Fruit fly (Drosophila melanogaster) whole organism, embryonic: ENCODE results near the gene Phyhd1.

Source experiments
- Ada2b ChIP-seq: fragments of 200-800 bp; sonication (Bioruptor generic); IDR thresholded peaks from 2 replicates; pipeline ENCODE4 v1.3.6; 2022; ENCODE audit warnings: missing biosample characterization, missing genetic modification characterization
- Atf6 ChIP-seq: fragments of 200-800 bp; sonication (Bioruptor generic); IDR thresholded peaks from 2 replicates; pipeline ENCODE4 v1.3.6; 2022; ENCODE audit warnings: missing biosample characterization, missing genetic modification characterization
- Awh ChIP-seq: fragments of 200-800 bp; sonication (Bioruptor generic); IDR thresholded peaks from 2 replicates; pipeline ENCODE4, ENCODE4 v1.3.6; 2022; ENCODE audit warnings: missing biosample characterization, missing genetic modification characterization
- CG10321 ChIP-seq: fragments of 200-800 bp; sonication (Bioruptor generic); IDR thresholded peaks from 2 replicates; pipeline ENCODE4 v1.3.6; 2022; ENCODE audit warnings: missing biosample characterization, missing genetic modification characterization
- CG10462 ChIP-seq: fragments of 200-800 bp; sonication (Bioruptor generic); optimal IDR thresholded peaks from 2 replicates; lab custom pipeline; 2016; ENCODE audit warnings: missing biosample characterization, missing genetic modification characterization
- CG11093 ChIP-seq: fragments of 200-800 bp; sonication (Bioruptor generic); IDR thresholded peaks from 3 replicates; pipeline ENCODE4 v1.3.6; 2022; ENCODE audit warnings: missing biosample characterization, missing genetic modification characterization
- CG12104 ChIP-seq: fragments of 200-800 bp; sonication (Bioruptor generic); optimal IDR thresholded peaks from 3 replicates; lab custom pipeline; 2016; ENCODE audit warnings: missing biosample characterization, missing genetic modification characterization
- CG12236 ChIP-seq: fragments of 200-800 bp; sonication (Bioruptor generic); optimal IDR thresholded peaks from 2 replicates; lab custom pipeline; 2016; ENCODE audit warnings: missing biosample characterization, missing genetic modification characterization
- CG13123 ChIP-seq: fragments of 200-800 bp; sonication (Bioruptor generic); optimal IDR thresholded peaks from 2 replicates; lab custom pipeline; 2016; ENCODE audit warnings: missing biosample characterization, missing genetic modification characterization
- CG13287 ChIP-seq: fragments of 200-800 bp; sonication (Bioruptor generic); IDR thresholded peaks from 2 replicates; pipeline ENCODE4 v1.3.6; 2022; ENCODE audit warnings: missing biosample characterization, missing genetic modification characterization; ENCODE audit not compliant: partially characterized antibody
- CG14710 ChIP-seq: fragments of 200-800 bp; sonication (Bioruptor generic); optimal IDR thresholded peaks from 3 replicates; lab custom pipeline; 2019; ENCODE audit warnings: missing biosample characterization, mild to moderate bottlenecking, missing genetic modification characterization, moderate library complexity
- CG17186 ChIP-seq: fragments of 200-800 bp; sonication (Bioruptor generic); optimal IDR thresholded peaks from 3 replicates; lab custom pipeline; 2017; ENCODE audit warnings: missing biosample characterization, missing genetic modification reagents, missing genetic modification characterization
- CG2129 ChIP-seq: fragments of 200-800 bp; sonication (Bioruptor generic); IDR thresholded peaks from 2 replicates; pipeline ENCODE4 v1.3.6; 2022; ENCODE audit warnings: missing biosample characterization, missing genetic modification characterization; ENCODE audit not compliant: partially characterized antibody
- CG3726 ChIP-seq: fragments of 200-800 bp; sonication (Bioruptor generic); IDR thresholded peaks from 3 replicates; pipeline ENCODE4, ENCODE4 v1.3.6; 2022; ENCODE audit warnings: missing biosample characterization, missing genetic modification characterization
- CG4424 ChIP-seq: fragments of 200-800 bp; sonication (Bioruptor generic); optimal IDR thresholded peaks from 3 replicates; lab custom pipeline; 2016; ENCODE audit warnings: missing biosample characterization, missing genetic modification characterization
- CG6689 ChIP-seq: fragments of 200-800 bp; sonication (Bioruptor generic); IDR thresholded peaks from 2 replicates; pipeline ENCODE4 v1.3.6; 2022; ENCODE audit warnings: missing biosample characterization, missing genetic modification characterization
- CG6791 ChIP-seq: fragments of 200-800 bp; sonication (Bioruptor generic); IDR thresholded peaks from 3 replicates; pipeline ENCODE4 v1.3.6; 2022; ENCODE audit warnings: missing biosample characterization, missing genetic modification characterization; ENCODE audit not compliant: partially characterized antibody
- CG9215 ChIP-seq: fragments of 200-800 bp; sonication (Bioruptor generic); IDR thresholded peaks from 2 replicates; pipeline ENCODE4 v1.3.6; 2022; ENCODE audit warnings: missing biosample characterization, missing genetic modification characterization
- CG9437 ChIP-seq: fragments of 200-800 bp; sonication (Bioruptor generic); optimal IDR thresholded peaks from 2 replicates; lab custom pipeline; 2018; ENCODE audit warnings: missing biosample characterization, mild to moderate bottlenecking, missing genetic modification characterization
- CG9876 ChIP-seq: fragments of 200-800 bp; sonication (Bioruptor generic); optimal IDR thresholded peaks from 2 replicates; lab custom pipeline; 2016; ENCODE audit warnings: missing biosample characterization, missing genetic modification characterization
- Camta ChIP-seq: fragments of 200-800 bp; sonication (Bioruptor generic); optimal IDR thresholded peaks from 2 replicates; lab custom pipeline; 2016; ENCODE audit warnings: missing biosample characterization, missing genetic modification characterization
- D19A ChIP-seq: fragments of 200-800 bp; optimal IDR thresholded peaks from 3 replicates; lab custom pipeline; 2019; ENCODE audit warnings: missing biosample characterization, mild to moderate bottlenecking, missing genetic modification characterization, moderate library complexity
- D19B ChIP-seq: fragments of 200-800 bp; sonication (Bioruptor generic); optimal IDR thresholded peaks from 2 replicates; lab custom pipeline; 2017; ENCODE audit warnings: missing biosample characterization, mild to moderate bottlenecking, missing genetic modification characterization
- Ets65A ChIP-seq: fragments of 200-800 bp; sonication (Bioruptor generic); peaks from one replicate; lab custom pipeline; 2016; ENCODE audit warnings: missing biosample characterization, missing genetic modification characterization
- H2.0 ChIP-seq: fragments of 200-800 bp; sonication (Bioruptor generic); IDR thresholded peaks from 2 replicates; pipeline ENCODE4 v1.3.6; 2022; ENCODE audit warnings: missing biosample characterization, missing genetic modification characterization
- HLH3B ChIP-seq: fragments of 200-800 bp; sonication (Bioruptor generic); IDR thresholded peaks from 2 replicates; pipeline ENCODE4 v1.3.6; 2022; ENCODE audit warnings: missing biosample characterization, missing genetic modification characterization
- Med ChIP-seq: fragments of 200-800 bp; sonication (Bioruptor generic); peaks from one replicate; lab custom pipeline; 2016; ENCODE audit warnings: missing biosample characterization, missing genetic modification characterization, mild to moderate bottlenecking, inconsistent platforms, moderate library complexity
- Nf-YA ChIP-seq: fragments of 200-800 bp; sonication (Bioruptor generic); IDR thresholded peaks from 2 replicates; pipeline ENCODE4 v1.3.6; 2022; ENCODE audit warnings: missing biosample characterization, missing genetic modification characterization
- Nf-YC ChIP-seq: fragments of 200-800 bp; optimal IDR thresholded peaks from 3 replicates; lab custom pipeline; 2019; ENCODE audit warnings: missing biosample characterization, mild to moderate bottlenecking, missing genetic modification characterization, moderate library complexity
- Ptx1 ChIP-seq: fragments of 200-800 bp; sonication (Bioruptor generic); IDR thresholded peaks from 2 replicates; pipeline ENCODE4 v1.3.6; 2022; ENCODE audit warnings: missing biosample characterization, missing genetic modification characterization
- TFAM ChIP-seq: fragments of 200-800 bp; sonication (Bioruptor generic); optimal IDR thresholded peaks from 2 replicates; lab custom pipeline; 2017; ENCODE audit warnings: missing biosample characterization, missing genetic modification characterization, inconsistent platforms
- Trl ChIP-seq, 3 experiments: fragments of >200 bp in 2 of 3; fragments of 200-800 bp in 1 of 3; sonication (Bioruptor generic) in 1 of 3; optimal IDR thresholded peaks; 2 replicates in 1 of 3; 3 replicates in 2 of 3; lab custom pipeline; 2016 to 2017; ENCODE audit warnings: missing biosample characterization in 1 of 3, missing genetic modification characterization in 1 of 3
- Vsx1 ChIP-seq: fragments of 200-800 bp; sonication (Bioruptor generic); optimal IDR thresholded peaks from 2 replicates; lab custom pipeline; 2017; ENCODE audit warnings: missing biosample characterization, mild to moderate bottlenecking, missing genetic modification characterization, missing genetic modification reagents
- amos ChIP-seq: fragments of 200-800 bp; sonication (Bioruptor generic); IDR thresholded peaks from 2 replicates; pipeline ENCODE4 v1.3.6; 2022; ENCODE audit warnings: missing biosample characterization, missing genetic modification characterization; ENCODE audit not compliant: partially characterized antibody
- ap ChIP-seq: fragments of 200-800 bp; sonication (Bioruptor generic); IDR thresholded peaks from 2 replicates; pipeline ENCODE4 v1.3.6; 2022; ENCODE audit warnings: missing biosample characterization, missing genetic modification characterization
- da ChIP-seq: fragments of 200-800 bp; sonication (Bioruptor generic); optimal IDR thresholded peaks from 2 replicates; lab custom pipeline; 2016; ENCODE audit warnings: missing biosample characterization, missing genetic modification characterization
- dimm ChIP-seq: fragments of 200-800 bp; sonication (Bioruptor generic); IDR thresholded peaks from 2 replicates; pipeline ENCODE4 v1.3.6; 2022; ENCODE audit warnings: missing biosample characterization, missing genetic modification characterization
- dpn ChIP-seq, 2 experiments: fragments of 200-800 bp; sonication (Bioruptor generic); optimal IDR thresholded peaks; 3 replicates each; lab custom pipeline; 2016; ENCODE audit warnings: missing biosample characterization in 2 of 2, missing genetic modification characterization in 2 of 2
- dysf ChIP-seq: fragments of 200-800 bp; sonication (Bioruptor generic); IDR thresholded peaks from 3 replicates; pipeline ENCODE4 v1.3.6; 2022; ENCODE audit warnings: missing biosample characterization, missing genetic modification characterization
- fd102C ChIP-seq: fragments of 200-800 bp; sonication (Bioruptor generic); optimal IDR thresholded peaks from 2 replicates; lab custom pipeline; 2018; ENCODE audit warnings: missing biosample characterization, mild to moderate bottlenecking, missing genetic modification characterization, moderate library complexity
- gt ChIP-seq: fragments of 200-800 bp; sonication (Bioruptor generic); IDR thresholded peaks from 2 replicates; pipeline ENCODE4 v1.3.6; 2022; ENCODE audit warnings: missing biosample characterization, missing genetic modification characterization
- lola ChIP-seq, 3 experiments: fragments of >200 bp in 2 of 3; fragments of 200-800 bp in 1 of 3; sonication (Bioruptor generic) in 1 of 3; optimal IDR thresholded peaks; 2 replicates each; lab custom pipeline; 2017 to 2019; ENCODE audit warnings: missing biosample characterization in 3 of 3, missing genetic modification characterization in 3 of 3, mild to moderate bottlenecking in 1 of 3, moderate library complexity in 1 of 3
- lov ChIP-seq, 2 experiments: fragments of 200-800 bp in 1 of 2; fragments of >200 bp in 1 of 2; sonication (Bioruptor generic) in 1 of 2; IDR thresholded peaks in 1 of 2; optimal IDR thresholded peaks in 1 of 2; 2 replicates in 1 of 2; 3 replicates in 1 of 2; pipeline versions ENCODE4 v1.3.6 to Lab custom; 2017 to 2022; ENCODE audit warnings: missing biosample characterization in 1 of 2, missing genetic modification characterization in 1 of 2
- mld ChIP-seq: fragments of 200-800 bp; sonication (Bioruptor generic); IDR thresholded peaks from 3 replicates; pipeline ENCODE4 v1.3.6; 2022; ENCODE audit warnings: missing biosample characterization, missing genetic modification characterization; ENCODE audit not compliant: partially characterized antibody
- otp ChIP-seq: fragments of 200-800 bp; sonication (Bioruptor generic); IDR thresholded peaks from 3 replicates; pipeline ENCODE4, ENCODE4 v1.3.6; 2022; ENCODE audit warnings: missing biosample characterization, missing genetic modification characterization
- pros ChIP-seq: fragments of 200-800 bp; sonication (Bioruptor generic); optimal IDR thresholded peaks from 3 replicates; lab custom pipeline; 2019; ENCODE audit warnings: missing biosample characterization, mild to moderate bottlenecking, missing genetic modification characterization, moderate library complexity
- pzg ChIP-seq: fragments of 200-800 bp; sonication (Bioruptor generic); optimal IDR thresholded peaks from 3 replicates; lab custom pipeline; 2018; ENCODE audit warnings: missing biosample characterization, mild to moderate bottlenecking, missing genetic modification characterization, moderate library complexity
- rib ChIP-seq: fragments of 200-800 bp; sonication (Bioruptor generic); IDR thresholded peaks from 2 replicates; pipeline ENCODE4 v1.3.6; 2022; ENCODE audit warnings: missing biosample characterization, missing genetic modification characterization
- tio ChIP-seq: fragments of 200-800 bp; sonication (Bioruptor generic); optimal IDR thresholded peaks from 2 replicates; lab custom pipeline; 2017; ENCODE audit warnings: missing biosample characterization, missing genetic modification characterization, inconsistent platforms
- toy ChIP-seq: fragments of 200-800 bp; sonication (Bioruptor generic); IDR thresholded peaks from 2 replicates; pipeline ENCODE4 v1.3.6; 2022; ENCODE audit warnings: missing biosample characterization, missing genetic modification characterization
- ttk ChIP-seq: fragments of 200-800 bp; sonication (Bioruptor generic); IDR thresholded peaks from 2 replicates; pipeline ENCODE4 v2.1.2; 2022; ENCODE audit warnings: missing biosample characterization, missing genetic modification characterization
- zfh2 ChIP-seq: fragments of 200-800 bp; sonication (Bioruptor generic); optimal IDR thresholded peaks from 2 replicates; lab custom pipeline; 2016; ENCODE audit warnings: missing biosample characterization, missing genetic modification characterization

Phyhd1 gene

DNA sequence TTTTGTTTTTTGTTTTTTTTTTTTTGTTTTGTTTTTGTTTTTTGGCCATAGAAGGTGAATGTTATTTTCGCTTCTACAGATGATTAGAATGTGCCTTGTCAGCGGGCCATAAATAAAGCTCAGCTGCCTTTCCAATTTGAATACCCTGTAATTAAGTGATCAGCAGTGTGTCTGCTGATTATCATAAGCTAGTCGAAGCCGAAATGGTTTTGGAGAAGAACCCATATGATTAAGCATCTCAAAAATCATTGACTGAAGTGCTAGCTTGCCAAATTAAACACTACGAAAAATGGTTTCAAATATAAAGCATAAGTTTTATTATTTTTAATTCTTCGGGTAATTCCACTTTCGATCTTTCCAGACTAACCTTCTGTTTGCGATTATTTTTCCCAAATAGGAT lies 2.5 kb upstream of the Phyhd1 start:
- TF ChIP-seq CG9215 (GFP tag; lab: Robert Waterston, UW) (no peak), D19B (peak; percentile 70), D19A (tag; lab: Kevin White, UChicago) (no peak), dimm (GFP tag; lab: Robert Waterston, UW) (no peak), rib (GFP tag; lab: Robert Waterston, UW) (no peak), CG13287 (GFP tag; lab: Robert Waterston, UW) (no peak), mld (GFP tag; lab: Robert Waterston, UW) (no peak), Nf-YA (no peak), Ada2b (GFP tag; lab: Robert Waterston, UW) (no peak), CG10321 (GFP tag; lab: Robert Waterston, UW) (no peak), toy (GFP tag; lab: Robert Waterston, UW) (no peak), Vsx1 (no peak), Atf6 (GFP tag; lab: Robert Waterston, UW) (no peak), CG6791 (GFP tag; lab: Robert Waterston, UW) (no peak), tio (GFP tag; lab: Kevin White, UChicago) (no peak), Med (GFP tag; lab: Kevin White, UChicago) (peak; percentile 38), pzg (no peak), ap (GFP tag; lab: Robert Waterston, UW) (no peak), lola (GFP tag; optimal IDR thresholded peaks at IDR 0.05; lab: Kevin White, UChicago) (no peak), zfh2 (GFP tag; lab: Kevin White, UChicago) (no peak), CG13123 (GFP tag; lab: Kevin White, UChicago) (no peak), Nf-YC (tag; lab: Kevin White, UChicago) (no peak), Awh (0 out of 2 replicates have a peak, but pooled peaks have one; percentile 24), ttk (GFP tag; lab: Robert Waterston, UW) (no peak), Trl (optimal IDR thresholded peaks at IDR 0.05; lab: Kevin White, UChicago) (no peak), Trl (GFP tag; optimal IDR thresholded peaks at IDR 0.05; lab: Kevin White, UChicago) (no peak), gt (GFP tag; lab: Robert Waterston, UW) (no peak), CG11093 (no peak), otp (GFP tag; lab: Robert Waterston, UW) (no peak), Ets65A (GFP tag; lab: Kevin White, UChicago) (peak; percentile 36), Camta (no peak), Ptx1 (GFP tag; lab: Robert Waterston, UW) (no peak), dysf (GFP tag; lab: Robert Waterston, UW) (0 out of 3 replicates have a peak, but pooled peaks have one; percentile 14)

DNA sequence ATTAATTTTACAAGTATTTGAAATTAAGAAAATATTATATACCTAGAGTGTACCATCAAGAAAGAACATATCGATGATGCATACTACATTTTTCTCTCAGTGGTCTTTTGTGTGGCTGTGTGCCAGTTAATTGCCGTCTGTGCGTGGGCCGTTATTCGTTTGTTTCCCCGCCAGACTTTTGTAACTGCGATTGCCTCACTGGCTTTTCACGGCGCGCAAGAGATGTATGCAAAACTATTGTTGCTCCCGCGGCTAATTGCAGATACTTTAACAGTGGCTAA lies 897 bp upstream of the Phyhd1 start:
- TF ChIP-seq amos (GFP tag; lab: Robert Waterston, UW) (no peak), CG11093 (peak; percentile 34; the same call in 1 of the 3 replicates), CG3726 (GFP tag; lab: Robert Waterston, UW) (0 out of 3 replicates have a peak, but pooled peaks have one; percentile 39), H2.0 (peak; percentile 46; the same call in 1 of the 2 replicates), CG12236 (GFP tag; lab: Kevin White, UChicago) (no peak), ap (GFP tag; lab: Robert Waterston, UW) (peak; percentile 60), TFAM (GFP tag; lab: Kevin White, UChicago) (no peak), CG14710 (tag; lab: Kevin White, UChicago) (no peak), CG4424 (GFP tag; lab: Kevin White, UChicago) (peak; percentile 25), lov (optimal IDR thresholded peaks at IDR 0.05; lab: Kevin White, UChicago) (no peak), lov (GFP tag; IDR thresholded peaks at IDR 0.05; lab: Robert Waterston, UW) (peak; percentile 79), CG12104 (GFP tag; lab: Kevin White, UChicago) (peak; percentile 46), CG9437 (GFP tag; lab: Kevin White, UChicago) (no peak), fd102C (peak; percentile 28), da (GFP tag; lab: Kevin White, UChicago) (no peak), HLH3B (GFP tag; lab: Robert Waterston, UW) (peak; percentile 73), CG6689 (GFP tag; lab: Robert Waterston, UW) (peak; percentile 46; the same call in 1 of the 2 replicates), dpn (GFP tag; optimal IDR thresholded peaks at IDR 0.05; lab: Kevin White, UChicago) (no peak), CG17186 (GFP tag; lab: Kevin White, UChicago) (no peak), CG9876 (no peak), CG2129 (GFP tag; lab: Robert Waterston, UW) (no peak), CG10462 (GFP tag; lab: Kevin White, UChicago) (no peak), pros (no peak)
